Worm (Caenorhabditis elegans): ENCODE measurements around the gene C45G9.8.

- no peak for TF ChIP-seq lir-3 (tag; optimal IDR thresholded peaks at IDR 0.05; ENCODE audit: poor library complexity)
- no peak for TF ChIP-seq nhr-90 (tag; optimal IDR thresholded peaks at IDR 0.05; ENCODE audit: poor library complexity)
- TF ChIP-seq hlh-4 (tag; optimal IDR thresholded peaks at IDR 0.05) = no peak
- no peak for TF ChIP-seq mdl-1 (tag; optimal IDR thresholded peaks at IDR 0.05)
- TF ChIP-seq ama-1 (optimal IDR thresholded peaks at IDR 0.05) = no peak
Observed at ce11 chrIII:5089489-5089888, 36.0 kb upstream of the C45G9.8 start.

Data from whole organism, L1 larva.